Fruit fly (Drosophila melanogaster): Measurements from ENCODE around the gene aurA.
A peak's percentile ranks its signal among the peaks of the same experiment; 100 is the strongest.

The aurA gene

dm6 chr3R:11948903-11949358 lies 14.0 kb upstream of the aurA start, which contains the start of gene Cad87A (continued):
- TF ChIP-seq Hmr (GFP tag; optimal IDR thresholded peaks at IDR 0.05) = no peak
- no peak for TF ChIP-seq CG16813 (GFP tag; IDR thresholded peaks at IDR 0.05; ENCODE audit: partially characterized antibody)
- TF ChIP-seq az2 (GFP tag; optimal IDR thresholded peaks at IDR 0.05) = no peak
- no peak for TF ChIP-seq Ptx1 (GFP tag; IDR thresholded peaks at IDR 0.05)
- peak; percentile 25 for TF ChIP-seq Lhr (GFP tag; optimal IDR thresholded peaks at IDR 0.05)
- peak; percentile 7 for TF ChIP-seq Camta (GFP tag; optimal IDR thresholded peaks at IDR 0.05)
- TF ChIP-seq CG31365 (tag; optimal IDR thresholded peaks at IDR 0.05) = peak; percentile 51
- TF ChIP-seq CG10543 (GFP tag; optimal IDR thresholded peaks at IDR 0.05) = peak; percentile 69
- TF ChIP-seq CG12219 (GFP tag; optimal IDR thresholded peaks at IDR 0.05) = peak; percentile 9
- no peak for TF ChIP-seq fd96Cb (tag; optimal IDR thresholded peaks at IDR 0.05)
- TF ChIP-seq gem (tag; optimal IDR thresholded peaks at IDR 0.05) = no peak
- TF ChIP-seq phol (tag; optimal IDR thresholded peaks at IDR 0.05) = no peak
- no peak for TF ChIP-seq Poxn (GFP tag; IDR thresholded peaks at IDR 0.05)
- peak; percentile 50 for TF ChIP-seq CG2875 (GFP tag; optimal IDR thresholded peaks at IDR 0.05)
- no peak for TF ChIP-seq CG11456 (GFP tag; IDR thresholded peaks at IDR 0.05)
- TF ChIP-seq CG13424 (tag; optimal IDR thresholded peaks at IDR 0.05) = no peak
- peak; percentile 91 for TF ChIP-seq CG9797 (GFP tag; optimal IDR thresholded peaks at IDR 0.05)
- TF ChIP-seq HLH4C (GFP tag; IDR thresholded peaks at IDR 0.05; ENCODE audit: partially characterized antibody) = no peak
- no peak for TF ChIP-seq Usf (GFP tag; optimal IDR thresholded peaks at IDR 0.05)
- TF ChIP-seq CG18262 (tag; optimal IDR thresholded peaks at IDR 0.05) = peak; percentile 20
- no peak for TF ChIP-seq jing (GFP tag; optimal IDR thresholded peaks at IDR 0.05)
- peak; percentile 69 for TF ChIP-seq caup (GFP tag; optimal IDR thresholded peaks at IDR 0.05; ENCODE audit: severe bottlenecking)
- no peak for TF ChIP-seq crc (GFP tag; optimal IDR thresholded peaks at IDR 0.05)
- peak; percentile 47 for TF ChIP-seq CG18599 (GFP tag; optimal IDR thresholded peaks at IDR 0.05)
- TF ChIP-seq pfk (GFP tag; optimal IDR thresholded peaks at IDR 0.05) = peak; percentile 43
- TF ChIP-seq BEAF-32 (GFP tag; optimal IDR thresholded peaks at IDR 0.05) = peak; percentile 7
- TF ChIP-seq p53 (GFP tag; optimal IDR thresholded peaks at IDR 0.05) = peak; percentile 57
- no peak for TF ChIP-seq sob (GFP tag; IDR thresholded peaks at IDR 0.05)
- peak; percentile 67 for TF ChIP-seq CrebB (tag; optimal IDR thresholded peaks at IDR 0.05)
- TF ChIP-seq H15 (GFP tag; IDR thresholded peaks at IDR 0.05) = no peak
- no peak for TF ChIP-seq knrl (GFP tag; IDR thresholded peaks at IDR 0.05; ENCODE audit: partially characterized antibody)
- no peak for TF ChIP-seq CG2678 (tag; optimal IDR thresholded peaks at IDR 0.05)
- no peak; the same call in 3 of the 4 replicates for TF ChIP-seq Gug (GFP tag; IDR thresholded peaks at IDR 0.05)
- no peak for TF ChIP-seq Hr51 (GFP tag; optimal IDR thresholded peaks at IDR 0.05)
- TF ChIP-seq CG3847 (GFP tag; IDR thresholded peaks at IDR 0.05) = no peak
- TF ChIP-seq Stat92E (GFP tag; optimal IDR thresholded peaks at IDR 0.05) = peak in 1 of 3 experiments; percentile 62
- peak; percentile 96 for TF ChIP-seq cg (GFP tag; optimal IDR thresholded peaks at IDR 0.05)
- TF ChIP-seq twi (tag; optimal IDR thresholded peaks at IDR 0.05) = no peak
- peak; percentile 96 for TF ChIP-seq Jarid2 (GFP tag; optimal IDR thresholded peaks at IDR 0.05)
- peak; percentile 99 for TF ChIP-seq scrt (GFP tag; optimal IDR thresholded peaks at IDR 0.05)
- peak; percentile 58 for TF ChIP-seq repo (GFP tag; optimal IDR thresholded peaks at IDR 0.05)
- TF ChIP-seq bigmax (GFP tag; optimal IDR thresholded peaks at IDR 0.05) = peak; percentile 67
- TF ChIP-seq CG9437 (GFP tag; optimal IDR thresholded peaks at IDR 0.05) = peak; percentile 67
- TF ChIP-seq CG6813 (GFP tag; optimal IDR thresholded peaks at IDR 0.05) = peak; percentile 11
- TF ChIP-seq CG9609 (GFP tag; optimal IDR thresholded peaks at IDR 0.05) = no peak
- TF ChIP-seq btn (GFP tag; optimal IDR thresholded peaks at IDR 0.05) = no peak
- peak; percentile 31 for TF ChIP-seq CG7271 (tag; optimal IDR thresholded peaks at IDR 0.05)
- TF ChIP-seq CG11085 (GFP tag; IDR thresholded peaks at IDR 0.05) = no peak
- peak; percentile 81 for TF ChIP-seq pzg (GFP tag; optimal IDR thresholded peaks at IDR 0.05)
